Fruit fly (Drosophila melanogaster) whole organism, embryonic: ENCODE results near the gene CG43163.

Experiments
- Asciz ChIP-seq: fragments of 200-800 bp; sonication (Bioruptor generic); optimal IDR thresholded peaks from 2 replicates; lab custom pipeline; 2017; ENCODE audit warnings: missing biosample characterization, mild to moderate bottlenecking, missing genetic modification characterization, missing genetic modification reagents
- CG10274 ChIP-seq: fragments of 200-800 bp; sonication (Bioruptor generic); optimal IDR thresholded peaks from 3 replicates; lab custom pipeline; 2017; ENCODE audit warnings: missing biosample characterization, mild to moderate bottlenecking, missing genetic modification characterization
- CG11247 ChIP-seq: fragments of 200-800 bp; sonication (Bioruptor generic); IDR thresholded peaks from 2 replicates; pipeline ENCODE4 v1.3.6; 2022; ENCODE audit warnings: missing biosample characterization, missing genetic modification characterization
- CG15011 ChIP-seq: fragments of 200-800 bp; sonication (Bioruptor generic); optimal IDR thresholded peaks from 3 replicates; lab custom pipeline; 2018; ENCODE audit warnings: missing biosample characterization, mild to moderate bottlenecking, missing genetic modification characterization
- CG1529 ChIP-seq: fragments of 200-800 bp; sonication (Bioruptor generic); optimal IDR thresholded peaks from 3 replicates; lab custom pipeline; 2018; ENCODE audit warnings: missing biosample characterization, missing genetic modification characterization
- CG1792 ChIP-seq: fragments of 200-800 bp; sonication (Bioruptor generic); optimal IDR thresholded peaks from 2 replicates; lab custom pipeline; 2016; ENCODE audit warnings: missing biosample characterization, missing genetic modification characterization
- CG2875 ChIP-seq: fragments of 200-800 bp; sonication (Bioruptor generic); optimal IDR thresholded peaks from 2 replicates; lab custom pipeline; 2017; ENCODE audit warnings: missing biosample characterization, mild to moderate bottlenecking, missing genetic modification characterization, missing genetic modification reagents
- CG30020 ChIP-seq: fragments of 200-800 bp; optimal IDR thresholded peaks from 2 replicates; lab custom pipeline; 2019; ENCODE audit warnings: missing biosample characterization, mild to moderate bottlenecking, missing genetic modification characterization, moderate library complexity
- CG31441 ChIP-seq: fragments of 200-800 bp; sonication (Bioruptor generic); IDR thresholded peaks from 2 replicates; pipeline ENCODE4 v1.3.6; 2022; ENCODE audit warnings: missing biosample characterization, missing genetic modification characterization
- CG32532 ChIP-seq: fragments of 200-800 bp; sonication (Bioruptor generic); IDR thresholded peaks from 2 replicates; pipeline ENCODE4 v1.3.6; 2022; ENCODE audit warnings: missing biosample characterization, missing genetic modification characterization
- CG3281 ChIP-seq: fragments of 200-800 bp; sonication (Bioruptor generic); optimal IDR thresholded peaks from 3 replicates; lab custom pipeline; 2017; ENCODE audit warnings: missing biosample characterization, mild to moderate bottlenecking, missing genetic modification characterization
- CG34422 ChIP-seq: fragments of 200-800 bp; sonication (Bioruptor generic); IDR thresholded peaks from 3 replicates; pipeline ENCODE4 v1.3.6; 2022; ENCODE audit warnings: missing biosample characterization, missing genetic modification characterization
- CG5245 ChIP-seq: fragments of 200-800 bp; sonication (Bioruptor generic); optimal IDR thresholded peaks from 3 replicates; lab custom pipeline; 2016; ENCODE audit warnings: missing biosample characterization, missing genetic modification characterization
- CG7786 ChIP-seq: fragments of 200-800 bp; sonication (Bioruptor generic); optimal IDR thresholded peaks from 2 replicates; lab custom pipeline; 2016; ENCODE audit warnings: missing biosample characterization, missing genetic modification characterization
- CG7928 ChIP-seq: fragments of 200-800 bp; sonication (Bioruptor generic); optimal IDR thresholded peaks from 2 replicates; lab custom pipeline; 2017; ENCODE audit warnings: missing biosample characterization, mild to moderate bottlenecking, missing genetic modification characterization
- CG7963 ChIP-seq: fragments of 200-800 bp; sonication (Bioruptor generic); IDR thresholded peaks from 3 replicates; pipeline ENCODE4 v1.3.6; 2022; ENCODE audit warnings: missing biosample characterization, missing genetic modification characterization; ENCODE audit not compliant: partially characterized antibody
- CG9817 ChIP-seq: fragments of 200-800 bp; sonication (Bioruptor generic); optimal IDR thresholded peaks from 2 replicates; lab custom pipeline; 2018; ENCODE audit warnings: missing biosample characterization, mild to moderate bottlenecking, missing genetic modification characterization, moderate library complexity
- CrebB ChIP-seq: fragments of 200-800 bp; sonication (Bioruptor generic); optimal IDR thresholded peaks from 3 replicates; lab custom pipeline; 2018; ENCODE audit warnings: missing biosample characterization, mild to moderate bottlenecking, missing genetic modification characterization
- Doc2 ChIP-seq: fragments of 200-800 bp; sonication (Bioruptor generic); IDR thresholded peaks from 2 replicates; pipeline ENCODE4 v1.3.6; 2022; ENCODE audit warnings: missing biosample characterization, missing genetic modification characterization
- Drgx ChIP-seq: fragments of 200-800 bp; sonication (Bioruptor generic); IDR thresholded peaks from 2 replicates; pipeline ENCODE4 v1.3.6; 2022; ENCODE audit warnings: missing biosample characterization, missing genetic modification characterization
- E2f1 ChIP-seq: fragments of 200-800 bp; sonication (Bioruptor generic); IDR thresholded peaks from 2 replicates; pipeline ENCODE4 v1.3.6; 2022; ENCODE audit warnings: missing biosample characterization, missing genetic modification characterization
- Ets65A ChIP-seq: fragments of 200-800 bp; sonication (Bioruptor generic); peaks from one replicate; lab custom pipeline; 2016; ENCODE audit warnings: missing biosample characterization, missing genetic modification characterization
- GATAe ChIP-seq: fragments of 200-800 bp; sonication (Bioruptor generic); conservative IDR thresholded peaks from 2 replicates; pipeline ENCODE4 v1.3.6; 2022; ENCODE audit warnings: missing biosample characterization, missing genetic modification characterization
- Gug ChIP-seq: fragments of 200-800 bp; sonication (Bioruptor generic); IDR thresholded peaks from 4 replicates; pipeline ENCODE4 v1.3.6; 2022; ENCODE audit warnings: missing biosample characterization, missing genetic modification characterization
- H15 ChIP-seq: fragments of 200-800 bp; sonication (Bioruptor generic); IDR thresholded peaks from 3 replicates; pipeline ENCODE4 v1.3.6; 2022; ENCODE audit warnings: missing biosample characterization, missing genetic modification characterization
- HLH3B ChIP-seq: fragments of 200-800 bp; sonication (Bioruptor generic); IDR thresholded peaks from 2 replicates; pipeline ENCODE4 v1.3.6; 2022; ENCODE audit warnings: missing biosample characterization, missing genetic modification characterization
- HLH4C ChIP-seq: fragments of 200-800 bp; sonication (Bioruptor generic); IDR thresholded peaks from 3 replicates; pipeline ENCODE4 v1.3.6; 2022; ENCODE audit warnings: missing biosample characterization, missing genetic modification characterization; ENCODE audit not compliant: partially characterized antibody
- Jarid2 ChIP-seq: fragments of 200-800 bp; sonication (Bioruptor generic); optimal IDR thresholded peaks from 3 replicates; lab custom pipeline; 2017; ENCODE audit warnings: mild to moderate bottlenecking, missing biosample characterization, missing genetic modification reagents, missing genetic modification characterization
- NC2β ChIP-seq: fragments of 200-800 bp; sonication (Bioruptor generic); optimal IDR thresholded peaks from 2 replicates; lab custom pipeline; 2016; ENCODE audit warnings: missing biosample characterization, missing genetic modification characterization
- Rx ChIP-seq: fragments of 200-800 bp; sonication (Bioruptor generic); IDR thresholded peaks from 2 replicates; pipeline ENCODE4 v1.3.6; 2022; ENCODE audit warnings: missing biosample characterization, missing genetic modification characterization
- Spps ChIP-seq: fragments of 200-800 bp; sonication (Bioruptor generic); optimal IDR thresholded peaks from 2 replicates; lab custom pipeline; 2018; ENCODE audit warnings: missing biosample characterization, mild to moderate bottlenecking, missing genetic modification characterization
- Usf ChIP-seq: fragments of 200-800 bp; sonication (Bioruptor generic); optimal IDR thresholded peaks from 2 replicates; lab custom pipeline; 2017; ENCODE audit warnings: missing genotype, missing biosample characterization, missing genetic modification characterization
- Vsx1 ChIP-seq: fragments of 200-800 bp; sonication (Bioruptor generic); optimal IDR thresholded peaks from 2 replicates; lab custom pipeline; 2017; ENCODE audit warnings: missing biosample characterization, mild to moderate bottlenecking, missing genetic modification characterization, missing genetic modification reagents
- bsh ChIP-seq, 2 experiments: fragments of 200-800 bp; sonication (Bioruptor generic); optimal IDR thresholded peaks; 2 replicates each; lab custom pipeline; 2017 to 2018; ENCODE audit warnings: mild to moderate bottlenecking in 2 of 2, missing biosample characterization in 2 of 2, missing genetic modification characterization in 2 of 2, moderate library complexity in 1 of 2
- crc ChIP-seq: fragments of 200-800 bp; sonication (Bioruptor generic); optimal IDR thresholded peaks from 2 replicates; lab custom pipeline; 2016; ENCODE audit warnings: missing biosample characterization, missing genetic modification characterization
- esg ChIP-seq: fragments of 200-800 bp; sonication (Bioruptor generic); conservative IDR thresholded peaks from 2 replicates; pipeline ENCODE4 v1.3.6; 2022; ENCODE audit warnings: missing biosample characterization, missing genetic modification characterization
- eyg ChIP-seq: fragments of 200-800 bp; sonication (Bioruptor generic); optimal IDR thresholded peaks from 3 replicates; lab custom pipeline; 2016; ENCODE audit warnings: missing biosample characterization, missing genetic modification characterization
- ftz-f1 ChIP-seq: fragments of 200-800 bp; sonication (Bioruptor generic); optimal IDR thresholded peaks from 2 replicates; lab custom pipeline; 2016; ENCODE audit warnings: missing biosample characterization, missing genetic modification characterization
- gfzf ChIP-seq: fragments of 200-800 bp; sonication (Bioruptor generic); optimal IDR thresholded peaks from 2 replicates; lab custom pipeline; 2016; ENCODE audit warnings: missing biosample characterization, mild to moderate bottlenecking, missing genetic modification characterization, moderate library complexity
- grn ChIP-seq: fragments of 200-800 bp; sonication (Bioruptor generic); optimal IDR thresholded peaks from 3 replicates; lab custom pipeline; 2017; ENCODE audit warnings: missing biosample characterization, missing genetic modification characterization
- jumu ChIP-seq: fragments of 200-800 bp; sonication (Bioruptor generic); optimal IDR thresholded peaks from 3 replicates; lab custom pipeline; 2016; ENCODE audit warnings: missing biosample characterization, missing genetic modification characterization
- kay ChIP-seq: fragments of 200-800 bp; sonication (Bioruptor generic); optimal IDR thresholded peaks from 2 replicates; lab custom pipeline; 2016; ENCODE audit warnings: missing biosample characterization, missing genetic modification characterization
- mld ChIP-seq: fragments of 200-800 bp; sonication (Bioruptor generic); IDR thresholded peaks from 3 replicates; pipeline ENCODE4 v1.3.6; 2022; ENCODE audit warnings: missing biosample characterization, missing genetic modification characterization; ENCODE audit not compliant: partially characterized antibody
- p53 ChIP-seq: fragments of 200-800 bp; sonication (Bioruptor generic); optimal IDR thresholded peaks from 2 replicates; lab custom pipeline; 2016; ENCODE audit warnings: missing biosample characterization, missing genetic modification characterization
- peb ChIP-seq: fragments of 200-800 bp; sonication (Bioruptor generic); IDR thresholded peaks from 2 replicates; pipeline ENCODE4 v1.3.6; 2022; ENCODE audit warnings: missing biosample characterization, missing genetic modification characterization
- shn ChIP-seq: fragments of 200-800 bp; sonication (Bioruptor generic); optimal IDR thresholded peaks from 3 replicates; lab custom pipeline; 2016; ENCODE audit warnings: missing biosample characterization, missing genetic modification characterization
- sim ChIP-seq: fragments of 200-800 bp; sonication (Bioruptor generic); IDR thresholded peaks from 2 replicates; pipeline ENCODE4 v1.3.6; 2022; ENCODE audit warnings: missing biosample characterization, missing genetic modification characterization
- sna ChIP-seq: fragments of 200-800 bp; sonication (Bioruptor generic); IDR thresholded peaks from 2 replicates; pipeline ENCODE4 v1.3.6; 2022; ENCODE audit warnings: missing biosample characterization, missing genetic modification characterization; ENCODE audit not compliant: partially characterized antibody
- ssp ChIP-seq: fragments of 200-800 bp; sonication (Bioruptor generic); IDR thresholded peaks from 2 replicates; pipeline ENCODE4 v1.3.6; 2022; ENCODE audit warnings: missing biosample characterization, missing genetic modification characterization
- zfh2 ChIP-seq: fragments of 200-800 bp; sonication (Bioruptor generic); optimal IDR thresholded peaks from 2 replicates; lab custom pipeline; 2016; ENCODE audit warnings: missing biosample characterization, missing genetic modification characterization

Gene CG43163

DNA sequence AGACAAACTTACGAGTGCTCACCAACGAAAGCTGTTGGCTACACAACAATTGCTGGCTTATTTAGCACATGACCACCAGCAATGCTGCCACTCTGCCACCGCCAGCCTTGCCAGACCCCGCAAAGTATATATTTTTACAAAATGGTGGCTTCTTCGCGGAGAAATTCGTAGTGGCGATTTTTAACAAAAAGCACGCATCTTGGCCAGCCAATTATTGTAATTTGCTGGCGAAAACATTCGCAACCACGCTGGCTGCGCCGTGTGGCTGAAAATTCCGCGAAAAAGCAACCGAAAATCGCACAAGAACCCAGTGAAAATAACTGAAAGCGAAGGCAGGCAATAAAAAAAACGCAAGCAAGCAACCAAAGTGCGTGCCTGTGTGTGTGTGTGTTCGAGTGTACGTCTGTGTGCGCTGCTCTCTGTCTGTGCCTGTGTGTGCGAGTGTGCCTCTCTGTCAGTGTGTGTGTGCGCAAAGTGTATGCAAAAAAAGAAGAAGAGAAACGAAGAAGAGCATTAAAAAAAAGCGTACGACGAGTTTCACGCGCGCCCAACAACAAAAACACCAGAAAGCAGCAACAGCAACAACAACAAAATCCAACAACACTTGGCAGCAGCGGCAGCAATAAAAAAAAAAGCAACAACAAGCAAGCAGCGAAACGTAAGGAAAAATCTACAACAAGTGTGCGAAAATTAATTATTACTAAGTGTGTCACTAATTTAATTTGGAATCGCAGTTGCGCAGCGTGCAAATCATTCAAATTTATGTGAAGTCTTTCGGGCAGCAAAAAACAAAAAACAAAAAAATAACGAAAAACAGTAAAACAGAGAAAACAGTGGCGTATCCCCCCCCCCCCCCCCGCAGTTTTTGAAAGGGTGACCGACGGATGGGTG, 56.9 kb downstream of the CG43163 start, which contains the start of gene Gug (continued):
- TF ChIP-seq Gug (GFP tag; lab: Robert Waterston, UW) = peak; percentile 64
- no peak for TF ChIP-seq CG7963 (GFP tag; lab: Robert Waterston, UW)
- TF ChIP-seq CG1792 (GFP tag; lab: Kevin White, UChicago) = no peak
- no peak for TF ChIP-seq CG3281 (GFP tag; lab: Kevin White, UChicago)
- no peak for TF ChIP-seq jumu (GFP tag; lab: Kevin White, UChicago)
- TF ChIP-seq kay = no peak
- no peak for TF ChIP-seq eyg (GFP tag; lab: Kevin White, UChicago)
- no peak for TF ChIP-seq NC2β (GFP tag; lab: Kevin White, UChicago)
- TF ChIP-seq grn = no peak
- TF ChIP-seq CG9817 (tag; lab: Kevin White, UChicago) = no peak
- no peak for TF ChIP-seq Spps
- TF ChIP-seq HLH4C (GFP tag; lab: Robert Waterston, UW) = no peak
- peak; percentile 12 for TF ChIP-seq Vsx1 (GFP tag; lab: Kevin White, UChicago)
- TF ChIP-seq E2f1 (GFP tag; lab: Robert Waterston, UW) = no peak
- no peak for TF ChIP-seq zfh2
- no peak for TF ChIP-seq CrebB (tag; lab: Kevin White, UChicago)
- TF ChIP-seq gfzf (GFP tag; lab: Kevin White, UChicago) = peak; percentile 90
- TF ChIP-seq CG7928 (GFP tag; lab: Kevin White, UChicago) = no peak
- TF ChIP-seq CG2875 (GFP tag; lab: Kevin White, UChicago) = no peak
- TF ChIP-seq Usf (GFP tag; lab: Kevin White, UChicago) = no peak
- TF ChIP-seq CG32532 (GFP tag; lab: Robert Waterston, UW) = no peak; the same call in 1 of the 2 replicates
- TF ChIP-seq peb (GFP tag; lab: Robert Waterston, UW) = no peak
- TF ChIP-seq Rx (GFP tag; lab: Robert Waterston, UW) = no peak
- no peak for TF ChIP-seq p53 (GFP tag; lab: Kevin White, UChicago)
- TF ChIP-seq CG31441 = no peak
- 0 out of 2 replicates have a peak, but pooled peaks have one; percentile 4 for TF ChIP-seq HLH3B (GFP tag; lab: Robert Waterston, UW)
- no peak for TF ChIP-seq crc (GFP tag; lab: Kevin White, UChicago)
- peak; percentile 74 for TF ChIP-seq Jarid2 (GFP tag; lab: Kevin White, UChicago)
- no peak for TF ChIP-seq CG10274 (GFP tag; lab: Kevin White, UChicago)
- no peak for TF ChIP-seq CG1529 (GFP tag; lab: Kevin White, UChicago)
- peak; percentile 96 for TF ChIP-seq Drgx (GFP tag; lab: Robert Waterston, UW)
- TF ChIP-seq H15 (GFP tag; lab: Robert Waterston, UW) = no peak
- no peak for TF ChIP-seq ftz-f1 (GFP tag; lab: Kevin White, UChicago)
- TF ChIP-seq sna (GFP tag; lab: Robert Waterston, UW) = no peak
- TF ChIP-seq sim (GFP tag; lab: Robert Waterston, UW) = no peak
- TF ChIP-seq CG5245 = no peak
- TF ChIP-seq Doc2 (GFP tag; lab: Robert Waterston, UW) = no peak
- peak; percentile 50 for TF ChIP-seq Ets65A (GFP tag; lab: Kevin White, UChicago)
- TF ChIP-seq CG7786 (GFP tag; lab: Kevin White, UChicago) = no peak
- TF ChIP-seq CG34422 (GFP tag; lab: Robert Waterston, UW) = peak; percentile 57; the same call in 2 of the 3 replicates
- no peak for TF ChIP-seq mld (GFP tag; lab: Robert Waterston, UW)
- peak; percentile 20; the same call in 1 of the 2 replicates for TF ChIP-seq ssp
- no peak for TF ChIP-seq GATAe
- peak in 1 of 2 experiments; percentile 99 for TF ChIP-seq bsh (GFP tag; optimal IDR thresholded peaks at IDR 0.05; lab: Kevin White, UChicago)
- no peak for TF ChIP-seq esg (GFP tag; lab: Robert Waterston, UW)
- no peak for TF ChIP-seq shn
- no peak for TF ChIP-seq Asciz (GFP tag; lab: Kevin White, UChicago)
- no peak for TF ChIP-seq CG11247 (GFP tag; lab: Robert Waterston, UW)
- TF ChIP-seq CG30020 = no peak
- TF ChIP-seq CG15011 (GFP tag; lab: Kevin White, UChicago) = no peak
